Fruit fly (Drosophila melanogaster): ENCODE measurements around the gene EMC2B.

The EMC2B gene

dm6 chr3R:16969361-16970355 lies 22.0 kb downstream of the EMC2B start (continued):
- no peak for TF ChIP-seq unc-4 (GFP tag; IDR thresholded peaks at IDR 0.05; ENCODE audit: partially characterized antibody)
- peak; percentile 81 for TF ChIP-seq D19B (GFP tag; optimal IDR thresholded peaks at IDR 0.05)
- peak; percentile 80 for TF ChIP-seq CG13424 (tag; optimal IDR thresholded peaks at IDR 0.05)
- peak; percentile 2 for TF ChIP-seq CG3163 (GFP tag; optimal IDR thresholded peaks at IDR 0.05)
- peak; percentile 67 for TF ChIP-seq CG15696 (tag; optimal IDR thresholded peaks at IDR 0.05)
- TF ChIP-seq BtbVII (GFP tag; optimal IDR thresholded peaks at IDR 0.05), result no peak
- TF ChIP-seq CG14014 (GFP tag; IDR thresholded peaks at IDR 0.05), result peak; percentile 69
- peak; percentile 20; the same call in 1 of the 2 replicates for TF ChIP-seq Adf1 (GFP tag; IDR thresholded peaks at IDR 0.05)
- peak; percentile 30; the same call in 1 of the 2 replicates for TF ChIP-seq MBD-R2 (GFP tag; IDR thresholded peaks at IDR 0.05)
- TF ChIP-seq Hmx (GFP tag; optimal IDR thresholded peaks at IDR 0.05), result no peak
- TF ChIP-seq CG9609 (GFP tag; optimal IDR thresholded peaks at IDR 0.05), result no peak
- TF ChIP-seq sna (GFP tag; IDR thresholded peaks at IDR 0.05; ENCODE audit: partially characterized antibody), result no peak
- TF ChIP-seq Awh (GFP tag; IDR thresholded peaks at IDR 0.05), result no peak
- no peak for TF ChIP-seq CG1024 (GFP tag; IDR thresholded peaks at IDR 0.05)
- TF ChIP-seq CG11247 (GFP tag; IDR thresholded peaks at IDR 0.05), result no peak; the same call in 1 of the 2 replicates
- TF ChIP-seq Doc3 (GFP tag; IDR thresholded peaks at IDR 0.05; ENCODE audit: partially characterized antibody), result no peak
- TF ChIP-seq toy (GFP tag; IDR thresholded peaks at IDR 0.05), result no peak
- TF ChIP-seq Doc2 (GFP tag; IDR thresholded peaks at IDR 0.05), result no peak
- TF ChIP-seq ci (GFP tag; IDR thresholded peaks at IDR 0.05), result peak; percentile 54; the same call in 2 of the 3 replicates
- TF ChIP-seq CG10462 (GFP tag; optimal IDR thresholded peaks at IDR 0.05), result peak; percentile 65
- TF ChIP-seq CG4854 (GFP tag; optimal IDR thresholded peaks at IDR 0.05), result no peak
- no peak for TF ChIP-seq aop (GFP tag; IDR thresholded peaks at IDR 0.05)
- peak; percentile 31 for TF ChIP-seq pnt (GFP tag; optimal IDR thresholded peaks at IDR 0.05)
- TF ChIP-seq odd (GFP tag; optimal IDR thresholded peaks at IDR 0.05), result no peak
- TF ChIP-seq cg (GFP tag; optimal IDR thresholded peaks at IDR 0.05), result peak; percentile 97
- peak in 1 of 3 experiments; percentile 10 for TF ChIP-seq Stat92E (GFP tag; optimal IDR thresholded peaks at IDR 0.05)
- peak; percentile 75 for TF ChIP-seq nmo (GFP tag; optimal IDR thresholded peaks at IDR 0.05)
- TF ChIP-seq lab (GFP tag; optimal IDR thresholded peaks at IDR 0.05), result no peak
- TF ChIP-seq CG10274 (GFP tag; optimal IDR thresholded peaks at IDR 0.05), result no peak
- peak; percentile 38 for TF ChIP-seq Myb (GFP tag; optimal IDR thresholded peaks at IDR 0.05)
- TF ChIP-seq dati (GFP tag; IDR thresholded peaks at IDR 0.05), result no peak
- no peak for TF ChIP-seq CG9727 (GFP tag; optimal IDR thresholded peaks at IDR 0.05)
- peak; percentile 56 for TF ChIP-seq Six4 (GFP tag; optimal IDR thresholded peaks at IDR 0.05)
- TF ChIP-seq HLH3B (GFP tag; IDR thresholded peaks at IDR 0.05), result peak; percentile 63; the same call in 1 of the 2 replicates
- peak; percentile 83 for TF ChIP-seq CoRest (tag; optimal IDR thresholded peaks at IDR 0.05)
- peak; percentile 81 for TF ChIP-seq CG17361 (GFP tag; IDR thresholded peaks at IDR 0.05)
- no peak for TF ChIP-seq jing (GFP tag; optimal IDR thresholded peaks at IDR 0.05)
- no peak for TF ChIP-seq dmrt99B (tag; optimal IDR thresholded peaks at IDR 0.05)
- TF ChIP-seq nau (GFP tag; optimal IDR thresholded peaks at IDR 0.05), result no peak
- peak; percentile 34 for TF ChIP-seq mam (GFP tag; optimal IDR thresholded peaks at IDR 0.05)
- TF ChIP-seq CG13894 (tag; optimal IDR thresholded peaks at IDR 0.05), result no peak
- no peak for TF ChIP-seq btn (GFP tag; optimal IDR thresholded peaks at IDR 0.05)
- TF ChIP-seq CG10979 (tag; optimal IDR thresholded peaks at IDR 0.05), result peak; percentile 74
- no peak for TF ChIP-seq CG32772 (GFP tag; IDR thresholded peaks at IDR 0.05)
- TF ChIP-seq CG31224 (GFP tag; IDR thresholded peaks at IDR 0.05), result no peak
- TF ChIP-seq Pdp1 (GFP tag; optimal IDR thresholded peaks at IDR 0.05), result peak in 1 of 2 experiments; percentile 25
- TF ChIP-seq D19A (tag; optimal IDR thresholded peaks at IDR 0.05), result peak; percentile 100
- TF ChIP-seq CG12659 (GFP tag; optimal IDR thresholded peaks at IDR 0.05), result peak; percentile 67
